Fruit fly (Drosophila melanogaster) whole organism, adult: ENCODE data around the gene CG15253.

Experiments
- CG11617 ChIP-seq: fragments of 200-800 bp; sonication (Bioruptor generic); optimal IDR thresholded peaks from 2 replicates; lab custom pipeline; 2017; ENCODE audit warnings: mild to moderate bottlenecking, missing biosample characterization, missing genetic modification reagents, missing genetic modification characterization
- CG12768 ChIP-seq: fragments of 200-800 bp; sonication (Bioruptor generic); optimal IDR thresholded peaks from 2 replicates; lab custom pipeline; 2017; ENCODE audit warnings: missing biosample characterization, missing genetic modification characterization, mild to moderate bottlenecking, moderate library complexity, missing genetic modification reagents
- CG14711 ChIP-seq: fragments of 200-800 bp; sonication (Bioruptor generic); optimal IDR thresholded peaks from 2 replicates; lab custom pipeline; 2018; ENCODE audit warnings: missing biosample characterization, mild to moderate bottlenecking, missing genetic modification characterization, moderate library complexity
- CG1620 ChIP-seq: fragments of 200-800 bp; sonication (Bioruptor generic); optimal IDR thresholded peaks from 2 replicates; lab custom pipeline; 2016; ENCODE audit warnings: missing biosample characterization, missing genetic modification characterization
- CG33017 ChIP-seq: fragments of 200-800 bp; sonication (Bioruptor generic); optimal IDR thresholded peaks from 2 replicates; lab custom pipeline; 2018; ENCODE audit warnings: missing biosample characterization, mild to moderate bottlenecking, missing genetic modification characterization, moderate library complexity
- CG5204 ChIP-seq: fragments of 200-800 bp; sonication (Bioruptor generic); optimal IDR thresholded peaks from 2 replicates; lab custom pipeline; 2016; ENCODE audit warnings: missing biosample characterization, missing genetic modification characterization
- CG7045 ChIP-seq: fragments of 200-800 bp; sonication (Bioruptor generic); optimal IDR thresholded peaks from 2 replicates; lab custom pipeline; 2017; ENCODE audit warnings: missing biosample characterization, mild to moderate bottlenecking, missing genetic modification characterization
- CG7101 ChIP-seq: fragments of 200-800 bp; sonication (Bioruptor generic); optimal IDR thresholded peaks from 2 replicates; lab custom pipeline; 2018; ENCODE audit warnings: missing biosample characterization, mild to moderate bottlenecking, missing genetic modification characterization, moderate library complexity
- Clk ChIP-seq: fragments of 200-800 bp; sonication (Bioruptor generic); optimal IDR thresholded peaks from 2 replicates; lab custom pipeline; 2017; ENCODE audit warnings: missing biosample characterization, missing genetic modification characterization
- Crg-1 ChIP-seq: fragments of 200-800 bp; sonication (Bioruptor generic); optimal IDR thresholded peaks from 2 replicates; lab custom pipeline; 2016; ENCODE audit warnings: missing biosample characterization, missing genetic modification characterization
- Hr96 ChIP-seq: fragments of 200-800 bp; sonication (Bioruptor generic); optimal IDR thresholded peaks from 2 replicates; lab custom pipeline; 2016; ENCODE audit warnings: missing biosample characterization, missing genetic modification characterization
- Mnt ChIP-seq: fragments of 200-800 bp; sonication (Bioruptor generic); optimal IDR thresholded peaks from 2 replicates; lab custom pipeline; 2016; ENCODE audit warnings: missing biosample characterization, mild to moderate bottlenecking, missing genetic modification characterization
- bab1 ChIP-seq: fragments of 200-800 bp; sonication (Bioruptor generic); optimal IDR thresholded peaks from 3 replicates; lab custom pipeline; 2019; ENCODE audit warnings: missing biosample characterization, mild to moderate bottlenecking, missing genetic modification characterization, moderate library complexity
- cic ChIP-seq: fragments of 200-800 bp; sonication (Bioruptor generic); optimal IDR thresholded peaks from 2 replicates; lab custom pipeline; 2017; ENCODE audit warnings: missing biosample characterization, mild to moderate bottlenecking, missing genetic modification characterization, moderate library complexity
- cnc ChIP-seq, 2 experiments: fragments of >200 bp; optimal IDR thresholded peaks; 2 replicates each; lab custom pipeline; 2017
- kay ChIP-seq: fragments of 200-800 bp; sonication (Bioruptor generic); peaks from one replicate; lab custom pipeline; 2016; ENCODE audit warnings: missing biosample characterization, missing genetic modification characterization, borderline replicate concordance
- ovo ChIP-seq: fragments of 200-800 bp; sonication (Bioruptor generic); optimal IDR thresholded peaks from 2 replicates; lab custom pipeline; 2016; ENCODE audit warnings: missing biosample characterization, missing genetic modification characterization
- pad ChIP-seq: fragments of 200-800 bp; sonication (Bioruptor generic); optimal IDR thresholded peaks from 3 replicates; lab custom pipeline; 2017; ENCODE audit warnings: missing biosample characterization, missing genetic modification characterization, mild to moderate bottlenecking, moderate library complexity, missing genetic modification reagents
- toe ChIP-seq: fragments of 200-800 bp; sonication (Bioruptor generic); optimal IDR thresholded peaks from 2 replicates; lab custom pipeline; 2016; ENCODE audit warnings: missing biosample characterization, missing genetic modification characterization

CG15253 gene

dm6 chr2L:15616697-15617096 lies 546 bp upstream of the CG15253 start, which contains the start of gene CG11865:
Gene CG11865 (plus strand): TSS chr2L:15616997.
- TF ChIP-seq Hr96 (no peak), CG7101 (no peak), CG14711 (tag; lab: Kevin White, UChicago) (no peak), Crg-1 (no peak), CG5204 (GFP tag; lab: Kevin White, UChicago) (no peak)

dm6 chr2L:15614728-15615127 lies 1.4 kb downstream of the CG15253 start, which contains the start of gene CG15254:
Gene CG15254 (minus strand): TSS chr2L:15614828.
- no peak for TF ChIP-seq CG11617 (GFP tag; lab: Kevin White, UChicago)
- TF ChIP-seq kay (GFP tag; lab: Kevin White, UChicago) = no peak
- no peak for TF ChIP-seq CG14711 (tag; lab: Kevin White, UChicago)
- no peak for TF ChIP-seq CG5204 (GFP tag; lab: Kevin White, UChicago)
- no peak for TF ChIP-seq CG7045 (GFP tag; lab: Kevin White, UChicago)
- TF ChIP-seq CG12768 (GFP tag; lab: Kevin White, UChicago) = no peak
- no peak for TF ChIP-seq CG33017 (tag; lab: Kevin White, UChicago)

- no peak for TF ChIP-seq pad (GFP tag; lab: Kevin White, UChicago)
- no peak for TF ChIP-seq cic (GFP tag; lab: Kevin White, UChicago)
- TF ChIP-seq Mnt (GFP tag; lab: Kevin White, UChicago) = no peak
- no peak for TF ChIP-seq CG7101
- TF ChIP-seq CG33017 (tag; lab: Kevin White, UChicago) = no peak
- TF ChIP-seq kay (GFP tag; lab: Kevin White, UChicago) = no peak
These were observed 2.8 kb downstream of the CG15253 start, which contains the start of gene Semp1 for dm6 chr2L:15613285-15613912. Gene Semp1 (minus strand): TSS chr2L:15613335.

DNA sequence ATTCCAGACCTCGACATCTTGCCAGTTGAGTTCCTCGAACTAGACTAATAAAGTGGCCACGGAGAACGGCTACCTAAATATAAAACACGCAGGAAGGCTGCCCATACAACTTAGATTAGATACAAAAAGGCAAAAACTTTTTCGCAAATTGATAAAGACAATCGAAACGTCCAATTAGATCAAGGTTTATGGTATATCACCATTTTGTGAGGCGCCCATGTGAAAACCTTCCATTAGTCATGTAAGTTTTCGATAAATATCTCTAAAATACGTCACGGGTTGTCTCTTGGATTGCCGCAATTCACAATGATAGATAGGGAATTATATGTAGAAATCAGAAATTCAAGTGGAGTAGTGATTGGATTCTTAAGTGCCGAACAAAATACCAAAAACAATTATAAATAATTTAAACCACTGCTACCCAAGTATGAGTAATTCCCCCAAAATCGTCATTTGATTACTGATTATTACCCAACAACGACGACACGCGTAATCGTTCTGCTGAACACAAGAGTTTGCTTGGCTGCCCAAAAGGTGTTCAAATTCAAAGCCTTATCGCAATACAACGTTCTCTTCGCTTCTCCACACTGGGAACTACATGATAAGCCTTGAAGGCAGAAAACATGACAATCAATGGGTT lies 4.4 kb downstream of the CG15253 start, which contains the start of gene CG15255:
CG15255 (minus strand) TSS at position 51 of the 640 bp plus-strand sequence.
- peak; percentile 82 for TF ChIP-seq kay (GFP tag; lab: Kevin White, UChicago)
- no peak for TF ChIP-seq CG5204 (GFP tag; lab: Kevin White, UChicago)
- no peak for TF ChIP-seq bab1

DNA sequence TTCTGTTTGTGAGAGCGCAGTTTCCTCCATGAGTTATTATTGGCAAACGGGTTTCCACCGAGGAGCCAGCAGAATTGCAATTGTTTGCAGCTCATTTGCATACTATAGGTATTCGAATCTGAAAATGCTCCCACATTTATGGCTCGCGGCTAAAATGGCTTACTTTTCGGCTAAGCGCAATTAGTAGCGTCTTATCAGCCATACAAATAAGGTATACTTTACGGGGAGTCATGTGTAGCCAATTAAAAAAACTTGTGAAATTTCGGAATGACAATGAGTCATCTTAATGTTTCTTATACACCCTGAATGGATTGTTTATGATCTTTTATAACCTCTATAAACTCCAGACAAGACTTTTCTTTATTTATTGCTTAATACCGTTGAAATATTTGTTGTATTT lies 7.0 kb downstream of the CG15253 start:
- TF ChIP-seq CG1620 (GFP tag; lab: Kevin White, UChicago) (no peak), cnc (optimal IDR thresholded peaks at IDR 0.05; lab: Kevin White, UChicago) (no peak), toe (no peak), ovo (GFP tag; lab: Kevin White, UChicago) (no peak), Mnt (GFP tag; lab: Kevin White, UChicago) (no peak), CG14711 (tag; lab: Kevin White, UChicago) (no peak), Crg-1 (no peak), cic (GFP tag; lab: Kevin White, UChicago) (no peak), bab1 (no peak), Clk (GFP tag; lab: Kevin White, UChicago) (no peak), CG7101 (no peak)
